Worm (Caenorhabditis elegans): ENCODE measurements around the gene srh-17.

srh-17 gene

ce11 chrV:14640769-14641168 lies 20.3 kb upstream of the srh-17 start, which contains the start of gene C54G10.1:
TSS of gene C54G10.1 (plus strand) at chrV:14641101.
- peak; percentile 83 for TF ChIP-seq elt-2 (tag; optimal IDR thresholded peaks at IDR 0.05)
- peak; percentile 72 for TF ChIP-seq pqm-1 (tag; optimal IDR thresholded peaks at IDR 0.05)
- no peak for TF ChIP-seq ceh-16 (tag; optimal IDR thresholded peaks at IDR 0.05)
- peak; percentile 15 for TF ChIP-seq jun-1 (tag; optimal IDR thresholded peaks at IDR 0.05)
- TF ChIP-seq pha-4 (tag; optimal IDR thresholded peaks at IDR 0.05): peak; percentile 22
- TF ChIP-seq ceh-82 (tag; optimal IDR thresholded peaks at IDR 0.05): no peak
- no peak for TF ChIP-seq nhr-77 (tag; optimal IDR thresholded peaks at IDR 0.05)
- TF ChIP-seq lin-15B (tag; optimal IDR thresholded peaks at IDR 0.05): no peak

ce11 chrV:14642016-14642415 lies 19.1 kb upstream of the srh-17 start:
- no peak for TF ChIP-seq elt-1 (tag; optimal IDR thresholded peaks at IDR 0.05)
- no peak for TF ChIP-seq nhr-43 (tag; optimal IDR thresholded peaks at IDR 0.05; ENCODE audit: poor library complexity, severe bottlenecking)
- no peak for TF ChIP-seq skn-1 (tag; optimal IDR thresholded peaks at IDR 0.05)
- no peak for TF ChIP-seq nhr-11 (tag; optimal IDR thresholded peaks at IDR 0.05)
- TF ChIP-seq ZK546.5 (tag; optimal IDR thresholded peaks at IDR 0.05): no peak
- no peak for TF ChIP-seq daf-12 (tag; optimal IDR thresholded peaks at IDR 0.05)
- no peak for TF ChIP-seq fkh-10 (GFP tag; optimal IDR thresholded peaks at IDR 0.05)
- no peak for TF ChIP-seq egl-5 (tag; optimal IDR thresholded peaks at IDR 0.05)
- no peak for TF ChIP-seq hmg-11 (tag; optimal IDR thresholded peaks at IDR 0.05)
- no peak for TF ChIP-seq pha-4 (tag; optimal IDR thresholded peaks at IDR 0.05)
- TF ChIP-seq aly-2 (tag; optimal IDR thresholded peaks at IDR 0.05): no peak
- no peak for TF ChIP-seq nhr-67 (tag; optimal IDR thresholded peaks at IDR 0.05)
- no peak for TF ChIP-seq elt-2 (tag; optimal IDR thresholded peaks at IDR 0.05)
- no peak for TF ChIP-seq nhr-237 (tag; optimal IDR thresholded peaks at IDR 0.05)
- TF ChIP-seq ztf-4 (tag; optimal IDR thresholded peaks at IDR 0.05): no peak
- no peak for TF ChIP-seq unc-39 (tag; optimal IDR thresholded peaks at IDR 0.05)
- TF ChIP-seq elt-3 (tag; optimal IDR thresholded peaks at IDR 0.05): no peak
- TF ChIP-seq nhr-76 (tag; optimal IDR thresholded peaks at IDR 0.05): no peak
- TF ChIP-seq tbx-2 (tag; optimal IDR thresholded peaks at IDR 0.05): no peak

ce11 chrV:14645817-14646789 lies 15.0 kb upstream of the srh-17 start, which contains the start of the genes rfc-1 and pmp-3:
TSS of gene rfc-1 (minus strand) at chrV:14645979.
TSS of gene pmp-3 (plus strand) at chrV:14646739.
- TF ChIP-seq zag-1 (tag; optimal IDR thresholded peaks at IDR 0.05) (no peak), sea-2 (GFP tag; optimal IDR thresholded peaks at IDR 0.05) (no peak), ceh-82 (tag; optimal IDR thresholded peaks at IDR 0.05) (no peak), jun-1 (tag; optimal IDR thresholded peaks at IDR 0.05) (no peak), nfya-1 (tag; optimal IDR thresholded peaks at IDR 0.05; ENCODE audit: insufficient read depth) (peak; percentile 9), hmg-11 (tag; optimal IDR thresholded peaks at IDR 0.05) (peak; percentile 39), daf-12 (tag; optimal IDR thresholded peaks at IDR 0.05) (no peak), nhr-23 (tag; optimal IDR thresholded peaks at IDR 0.05) (peak; percentile 5), lin-15B (tag; optimal IDR thresholded peaks at IDR 0.05) (peak; percentile 31), pha-4 (tag; optimal IDR thresholded peaks at IDR 0.05) (peak; percentile 30)

DNA sequence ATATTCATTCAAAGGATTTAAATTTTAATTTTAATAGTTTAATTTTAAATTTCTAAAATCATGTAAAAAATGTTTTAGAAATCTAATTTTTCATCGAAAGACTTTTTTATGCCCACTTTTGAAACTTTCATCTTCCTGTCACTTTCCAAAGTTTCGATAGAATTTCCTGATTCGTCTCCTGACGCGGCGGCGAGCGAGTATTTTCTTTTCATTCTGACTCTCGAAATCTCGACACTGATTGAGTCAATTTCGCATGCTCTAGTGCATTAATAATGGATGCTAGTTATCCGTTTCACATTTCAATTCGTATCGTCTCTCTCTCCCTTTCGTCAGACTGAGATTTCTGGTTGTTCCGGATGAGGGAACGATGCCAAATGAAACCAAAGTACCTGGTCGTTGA lies 12.3 kb upstream of the srh-17 start:
- TF ChIP-seq ztf-11 (tag; optimal IDR thresholded peaks at IDR 0.05) (no peak), fkh-10 (GFP tag; optimal IDR thresholded peaks at IDR 0.05) (peak; percentile 80), zag-1 (tag; optimal IDR thresholded peaks at IDR 0.05) (no peak)

- TF ChIP-seq nhr-77 (tag; optimal IDR thresholded peaks at IDR 0.05): no peak
- TF ChIP-seq tbx-2 (tag; optimal IDR thresholded peaks at IDR 0.05): no peak
- no peak for TF ChIP-seq nhr-25 (tag; optimal IDR thresholded peaks at IDR 0.05)
- TF ChIP-seq snpc-4 (tag; optimal IDR thresholded peaks at IDR 0.05): no peak
- peak; percentile 39 for TF ChIP-seq egl-5 (tag; optimal IDR thresholded peaks at IDR 0.05)
- TF ChIP-seq elt-2 (tag; optimal IDR thresholded peaks at IDR 0.05): no peak
- no peak for TF ChIP-seq R02D3.7 (tag; optimal IDR thresholded peaks at IDR 0.05)
- peak; percentile 12 for TF ChIP-seq fkh-10 (GFP tag; optimal IDR thresholded peaks at IDR 0.05)
- TF ChIP-seq ztf-11 (tag; optimal IDR thresholded peaks at IDR 0.05): no peak
- TF ChIP-seq sea-2 (GFP tag; optimal IDR thresholded peaks at IDR 0.05): no peak
- no peak for TF ChIP-seq egl-27 (tag; optimal IDR thresholded peaks at IDR 0.05)
- no peak for TF ChIP-seq nhr-76 (tag; optimal IDR thresholded peaks at IDR 0.05)
- peak; percentile 6 for TF ChIP-seq nfya-1 (tag; optimal IDR thresholded peaks at IDR 0.05; ENCODE audit: insufficient read depth)
- no peak for TF ChIP-seq elt-3 (tag; optimal IDR thresholded peaks at IDR 0.05)
- no peak for TF ChIP-seq nhr-23 (tag; optimal IDR thresholded peaks at IDR 0.05)
- no peak for TF ChIP-seq aly-2 (tag; optimal IDR thresholded peaks at IDR 0.05)
- no peak for TF ChIP-seq eor-1 (tag; optimal IDR thresholded peaks at IDR 0.05)
- no peak for TF ChIP-seq ztf-4 (tag; optimal IDR thresholded peaks at IDR 0.05)
- peak; percentile 17 for TF ChIP-seq skn-1 (tag; optimal IDR thresholded peaks at IDR 0.05)
- no peak for TF ChIP-seq daf-12 (tag; optimal IDR thresholded peaks at IDR 0.05)
- TF ChIP-seq jun-1 (tag; optimal IDR thresholded peaks at IDR 0.05): no peak
- no peak for TF ChIP-seq pqm-1 (tag; optimal IDR thresholded peaks at IDR 0.05)
- no peak for TF ChIP-seq zag-1 (tag; optimal IDR thresholded peaks at IDR 0.05)
- no peak for TF ChIP-seq unc-62 (GFP tag; optimal IDR thresholded peaks at IDR 0.05)
- no peak for TF ChIP-seq fos-1 (tag; optimal IDR thresholded peaks at IDR 0.05)
- no peak for TF ChIP-seq elt-1 (tag; optimal IDR thresholded peaks at IDR 0.05)
- no peak for TF ChIP-seq hmg-11 (tag; optimal IDR thresholded peaks at IDR 0.05)
Measured at ce11 chrV:14649929-14650328, 11.2 kb upstream of the srh-17 start.
